Fruit fly (Drosophila melanogaster) whole organism, larva: ENCODE data around the gene Art4.

Experiments used
- noc ChIP-seq: fragments of 200-800 bp; sonication (Bioruptor generic); optimal IDR thresholded peaks from 3 replicates; lab custom pipeline; 2019; ENCODE audit warnings: missing biosample characterization, mild to moderate bottlenecking, missing genetic modification characterization, moderate library complexity

Gene Art4

DNA sequence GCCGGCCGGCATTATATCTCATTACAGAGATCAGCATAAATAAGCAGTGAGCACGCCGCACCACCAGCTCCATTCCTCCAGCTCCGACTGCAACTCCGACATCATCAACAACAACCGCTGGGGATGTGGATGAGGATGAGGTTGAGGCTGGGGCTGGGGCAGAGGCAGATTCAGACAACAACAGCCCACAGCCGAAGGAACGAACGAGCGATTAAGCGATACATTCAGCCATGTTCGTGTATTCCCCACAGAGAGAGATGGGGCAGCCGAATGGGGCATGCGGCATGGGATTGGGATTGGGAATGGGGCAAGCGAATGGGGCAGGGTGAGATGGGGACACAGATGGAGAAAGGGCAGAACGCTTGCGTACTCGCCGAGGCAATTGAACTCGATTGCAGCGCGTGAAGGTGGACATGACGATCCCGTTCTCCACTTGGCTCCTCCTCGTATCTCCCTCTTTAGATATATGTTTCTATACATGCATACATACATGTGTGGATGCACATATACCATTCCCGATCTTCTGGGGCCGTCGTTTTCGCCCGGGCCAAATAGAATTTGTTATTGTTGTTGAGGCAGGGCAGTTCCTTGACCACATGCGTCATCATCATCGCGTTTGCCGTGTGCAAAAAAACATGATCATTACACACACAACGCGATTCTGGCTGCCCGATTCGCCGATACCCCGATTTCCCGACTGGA lies 21.1 kb downstream of the Art4 start:
- TF ChIP-seq noc: no peak

DNA sequence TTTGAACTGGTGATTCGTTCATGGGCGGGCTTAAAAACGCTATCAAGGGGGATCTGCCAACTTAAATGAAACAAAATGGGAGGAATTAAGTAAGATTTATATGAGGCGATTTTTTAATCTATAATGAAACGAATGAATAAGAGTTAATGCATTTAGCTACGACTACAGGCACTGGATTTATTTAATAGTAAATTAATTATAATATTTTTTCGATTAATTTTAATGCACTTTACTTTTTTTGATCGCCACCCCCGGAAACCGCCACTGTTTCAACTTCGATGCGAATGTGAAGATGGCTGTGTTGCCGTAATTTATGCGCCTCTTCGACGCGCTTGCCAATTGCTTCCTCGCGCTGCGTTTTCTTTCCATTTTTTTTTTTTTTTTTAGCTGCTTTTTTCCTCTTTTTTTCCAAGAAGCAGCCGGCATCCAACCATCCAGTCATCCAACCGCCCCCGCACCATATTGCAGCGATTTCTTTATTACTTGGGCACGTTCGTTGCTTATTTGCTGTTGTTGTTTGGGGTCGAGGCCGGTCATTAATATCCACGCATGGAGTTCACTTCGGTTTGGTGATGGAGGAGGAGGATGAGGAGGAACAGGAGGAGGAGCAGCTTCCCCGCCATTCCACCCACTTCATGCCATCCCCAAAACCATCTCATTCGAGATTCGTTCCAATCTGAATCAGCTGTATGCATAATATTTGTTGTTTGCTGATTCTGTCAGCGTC lies 22.5 kb downstream of the Art4 start:
- TF ChIP-seq noc: no peak

DNA sequence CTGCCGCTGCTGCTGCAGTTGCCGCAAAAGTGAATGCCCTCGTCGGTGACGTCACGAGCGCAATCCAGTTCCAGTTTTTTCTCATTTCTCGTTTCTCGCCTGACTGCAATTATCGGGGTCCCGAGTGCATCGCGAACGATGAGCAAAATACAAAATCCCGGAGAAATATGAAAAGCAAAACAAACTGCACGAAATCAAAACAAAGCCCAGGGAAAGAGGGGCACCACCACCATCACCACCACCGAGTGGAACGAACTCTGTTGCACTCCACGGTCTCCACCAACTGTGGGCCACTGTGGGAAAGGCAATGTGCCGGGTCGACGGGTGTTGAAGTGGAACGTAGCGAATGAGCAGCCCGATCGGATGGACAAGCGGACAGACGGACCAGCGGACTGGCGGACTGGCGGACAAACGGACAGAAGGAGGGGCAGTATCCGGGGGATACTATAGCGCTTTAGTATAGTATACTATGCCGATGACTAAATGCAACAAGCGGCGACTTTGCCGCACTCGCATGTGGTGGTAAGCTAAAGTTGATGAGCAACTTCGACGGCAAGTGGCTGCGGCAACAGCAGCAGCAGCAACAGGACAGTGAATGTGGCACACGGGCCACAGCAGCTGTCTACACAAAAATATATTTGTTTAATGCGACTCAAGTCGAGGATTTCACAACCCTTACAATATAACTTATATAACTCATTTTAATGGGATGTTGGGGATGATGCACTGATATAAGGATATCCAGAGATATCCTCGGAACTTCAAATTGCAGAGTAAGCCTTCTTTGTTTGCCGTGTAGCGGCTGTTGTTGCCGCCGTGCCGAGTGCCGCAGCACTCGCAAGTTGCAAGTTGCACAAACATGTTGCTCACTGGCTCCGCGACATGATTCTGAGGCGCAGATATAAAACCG lies 24.4 kb downstream of the Art4 start:
- no peak for TF ChIP-seq noc

DNA sequence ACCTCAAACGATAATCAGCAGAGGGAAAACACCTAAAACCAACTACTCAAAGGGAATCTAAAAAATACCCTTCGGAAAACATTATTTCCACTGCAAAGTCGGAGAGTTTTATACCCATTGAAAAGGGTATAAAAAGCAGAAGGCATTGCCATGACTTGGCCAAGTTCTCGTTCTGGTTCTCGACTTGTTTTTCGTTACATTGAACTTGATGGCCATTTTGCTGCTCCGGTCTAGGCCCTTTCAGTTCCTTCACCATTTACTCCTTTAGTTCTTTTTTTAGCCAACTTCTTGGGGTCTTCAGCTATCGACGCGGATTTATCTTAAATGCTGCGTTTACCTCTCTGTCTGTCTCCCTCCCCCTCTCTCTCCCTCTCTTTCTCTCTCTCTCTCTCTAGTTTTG lies 25.9 kb downstream of the Art4 start:
- no peak for TF ChIP-seq noc

DNA sequence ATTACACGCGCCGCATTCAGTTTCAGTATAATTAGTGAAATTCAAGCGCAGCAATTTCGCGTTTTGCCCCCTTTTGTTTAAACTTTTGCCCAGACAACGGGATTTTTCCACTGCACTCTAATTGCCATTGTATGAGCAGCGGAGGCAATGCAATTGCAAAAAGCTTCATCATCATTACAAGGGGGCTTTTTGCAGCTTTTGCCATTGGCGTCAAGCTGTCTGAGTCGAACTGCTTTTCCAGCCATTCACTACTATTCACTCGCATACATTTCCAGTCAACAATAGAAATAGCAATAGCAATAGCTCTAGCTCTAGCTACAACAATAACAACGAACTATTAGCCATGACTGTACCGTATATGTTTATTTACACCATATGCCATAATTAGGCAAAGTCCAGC lies 28.7 kb downstream of the Art4 start:
- TF ChIP-seq noc: no peak

DNA sequence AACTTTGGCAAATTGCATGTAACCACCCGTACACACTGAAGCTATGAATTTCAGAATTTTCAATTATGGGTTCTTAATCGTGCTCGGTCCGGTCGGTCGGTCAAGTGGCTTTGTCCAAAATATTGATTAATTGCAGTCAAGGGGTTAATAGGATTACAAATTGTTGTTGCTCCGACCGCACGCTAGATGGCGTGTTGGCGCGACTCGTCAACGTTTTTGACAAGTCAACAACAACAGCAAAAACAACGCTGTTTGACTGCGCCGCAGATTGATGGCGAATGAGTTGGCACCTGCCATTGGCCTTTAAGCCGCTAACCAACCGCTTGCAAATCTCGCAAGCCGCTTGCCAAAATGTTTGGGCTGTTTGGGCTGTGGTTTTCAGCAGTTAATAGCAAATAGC lies 29.1 kb downstream of the Art4 start:
- TF ChIP-seq noc: no peak

DNA sequence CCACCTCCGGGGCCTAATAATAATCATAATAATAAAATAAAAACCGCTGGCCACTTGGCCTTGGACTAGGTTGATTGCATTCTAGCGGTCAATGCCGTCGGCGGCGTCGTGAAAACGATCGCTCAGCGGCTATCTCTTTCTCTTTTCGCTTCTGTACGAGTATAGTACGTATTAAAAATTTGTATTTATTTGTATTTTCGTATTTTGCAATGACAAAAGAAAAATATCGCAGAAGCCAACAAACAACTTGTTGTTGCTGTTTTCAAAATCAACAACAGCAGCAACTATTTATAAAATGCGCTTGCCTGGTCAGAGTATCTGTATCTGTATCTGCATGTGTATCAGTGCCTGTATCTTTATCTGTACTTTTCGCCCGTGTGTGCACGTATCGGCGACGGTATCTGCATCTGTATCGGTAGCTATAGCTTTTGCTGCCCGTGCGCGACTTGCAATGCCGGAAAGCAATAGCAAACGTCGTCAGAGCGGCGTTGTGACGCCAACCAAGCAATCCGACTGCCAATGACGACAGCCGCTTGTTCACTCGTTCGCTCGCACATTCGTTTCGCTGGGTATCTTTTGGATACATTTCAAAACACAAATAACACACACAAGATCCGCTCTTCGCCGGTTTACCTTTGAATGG lies 31.1 kb downstream of the Art4 start:
- TF ChIP-seq noc: no peak

DNA sequence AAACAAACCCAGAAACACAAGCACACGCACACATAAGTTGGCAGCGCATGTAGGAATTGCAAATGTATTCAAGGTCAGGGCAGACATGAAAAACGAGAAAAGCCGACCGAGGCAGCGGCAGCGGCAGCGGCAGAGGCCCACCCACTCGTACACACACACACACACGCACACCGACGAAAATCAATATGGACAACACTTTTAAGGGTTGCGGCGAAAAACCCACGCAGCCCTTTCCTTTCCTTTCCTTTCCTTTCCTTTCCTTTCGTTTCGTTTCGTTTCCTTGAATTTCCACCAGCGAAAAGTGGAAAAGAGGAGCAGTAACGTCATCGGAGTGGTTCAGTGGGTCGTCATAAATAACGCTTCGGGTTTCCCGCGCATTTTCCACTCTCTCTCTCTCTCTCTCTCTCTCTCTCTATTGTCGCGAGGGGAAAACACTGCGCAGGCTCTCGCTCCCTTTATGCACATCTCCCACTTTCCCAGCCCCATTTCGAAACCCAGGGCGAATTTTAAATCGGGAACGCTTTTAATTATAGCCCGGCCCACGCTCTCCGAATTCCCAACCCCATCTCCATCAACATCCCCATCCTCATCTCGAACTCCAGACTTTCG lies 33.1 kb downstream of the Art4 start:
- no peak for TF ChIP-seq noc

DNA sequence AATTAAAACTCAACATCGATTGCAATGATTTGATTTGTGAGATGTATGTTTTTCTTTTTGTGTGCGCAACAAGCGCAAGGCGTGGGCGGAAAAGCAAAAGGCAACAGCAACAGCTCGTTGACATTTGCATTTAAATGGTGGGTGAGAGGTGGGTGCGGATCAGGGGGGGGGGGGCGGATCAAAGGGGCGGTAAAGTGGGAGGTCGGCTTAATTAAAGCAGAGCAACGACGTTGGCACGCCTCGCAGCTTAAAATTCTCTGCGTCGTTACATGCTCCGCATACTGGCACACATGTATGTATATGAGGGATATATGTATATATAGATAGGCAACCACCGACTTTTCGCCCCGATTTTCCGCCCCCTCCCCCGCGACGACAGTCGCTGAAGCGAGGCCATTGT lies 34.2 kb downstream of the Art4 start:
- no peak for TF ChIP-seq noc

DNA sequence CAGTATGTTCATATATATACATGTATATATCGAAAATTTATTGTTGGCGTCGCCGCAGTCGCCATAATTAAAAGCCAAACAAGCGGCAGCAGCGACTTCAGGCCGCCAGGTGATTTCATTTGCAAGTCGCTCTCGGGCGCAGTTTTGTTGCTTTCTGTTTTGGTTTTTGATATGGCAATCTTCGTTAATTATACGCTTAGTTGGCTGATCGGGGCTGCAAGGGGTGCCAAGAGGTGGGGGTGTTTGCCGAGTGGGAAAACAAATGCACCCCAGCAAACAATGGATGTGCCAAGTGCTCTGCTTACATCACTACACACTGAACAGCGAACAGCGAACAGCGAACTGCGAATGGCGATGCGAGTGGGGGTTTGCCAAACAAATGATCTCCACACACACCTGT lies 34.9 kb downstream of the Art4 start:
- TF ChIP-seq noc: no peak

DNA sequence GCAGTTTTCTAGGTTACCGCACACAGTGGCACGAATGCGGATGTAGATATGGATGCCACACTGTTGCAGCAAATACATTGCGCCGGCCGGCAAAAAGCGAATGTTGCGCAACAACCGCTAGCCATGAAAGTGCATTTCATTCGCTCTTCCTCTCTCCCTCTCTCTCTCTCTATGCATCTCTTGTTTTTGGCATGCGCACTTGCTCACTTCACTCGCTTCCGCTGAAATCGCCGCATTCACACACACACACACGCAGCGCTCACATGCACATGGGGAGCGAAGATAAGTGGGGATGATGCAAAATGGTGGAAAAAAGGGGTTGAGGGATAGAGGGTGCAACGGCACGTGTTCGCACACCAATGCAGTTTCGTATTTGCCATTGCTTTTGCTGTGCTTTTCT lies 36.0 kb downstream of the Art4 start:
- no peak for TF ChIP-seq noc

DNA sequence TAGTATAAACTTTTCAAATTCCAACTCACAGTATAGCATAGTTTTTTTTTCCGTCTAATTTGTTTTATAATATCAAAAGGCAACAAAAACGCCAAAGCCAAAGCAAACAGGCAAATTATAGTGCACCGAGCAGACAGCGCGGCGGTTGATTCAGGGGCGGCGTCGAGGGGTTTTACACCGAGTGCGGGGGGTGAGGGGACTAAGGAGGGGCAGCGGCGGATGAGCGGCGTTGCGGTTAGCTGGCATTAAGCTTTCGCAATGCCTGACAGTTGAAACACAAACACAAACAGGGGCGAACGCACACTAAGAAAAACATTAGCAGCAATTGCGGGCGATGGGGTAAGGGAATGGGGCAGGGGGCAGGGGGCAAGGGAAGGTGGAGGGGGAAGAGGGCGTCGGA lies 39.4 kb downstream of the Art4 start:
- no peak for TF ChIP-seq noc

DNA sequence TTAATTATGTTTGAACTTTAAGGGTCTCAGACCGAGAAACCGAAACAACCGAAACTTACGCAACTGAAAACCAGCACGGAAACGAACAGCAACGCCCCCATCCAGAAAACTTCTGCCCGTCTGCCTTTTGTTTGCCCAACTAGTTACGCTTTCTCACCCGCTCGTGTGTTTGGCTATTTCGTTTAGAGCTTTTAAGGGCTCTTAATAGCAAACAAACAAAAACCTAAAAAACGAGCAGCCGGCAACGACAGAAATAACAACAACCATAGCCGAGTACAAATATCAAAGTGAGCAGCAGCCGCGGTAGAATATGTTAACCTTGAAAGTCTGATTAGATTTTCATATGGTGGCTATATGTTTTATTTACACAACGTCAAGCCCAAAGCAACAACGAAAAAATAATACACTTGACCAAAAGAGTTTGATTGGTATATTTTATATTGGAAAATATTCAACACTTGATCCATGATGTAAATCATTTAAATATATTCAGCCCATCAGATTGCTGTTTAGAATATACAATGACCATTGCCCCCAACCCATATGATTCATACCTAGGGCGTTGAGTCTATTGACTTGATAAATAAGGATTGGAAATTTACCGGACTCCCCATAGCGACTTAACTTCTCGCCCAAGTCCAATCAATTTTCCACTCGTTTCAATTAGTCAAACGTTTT lies 41.3 kb downstream of the Art4 start:
- TF ChIP-seq noc: no peak

DNA sequence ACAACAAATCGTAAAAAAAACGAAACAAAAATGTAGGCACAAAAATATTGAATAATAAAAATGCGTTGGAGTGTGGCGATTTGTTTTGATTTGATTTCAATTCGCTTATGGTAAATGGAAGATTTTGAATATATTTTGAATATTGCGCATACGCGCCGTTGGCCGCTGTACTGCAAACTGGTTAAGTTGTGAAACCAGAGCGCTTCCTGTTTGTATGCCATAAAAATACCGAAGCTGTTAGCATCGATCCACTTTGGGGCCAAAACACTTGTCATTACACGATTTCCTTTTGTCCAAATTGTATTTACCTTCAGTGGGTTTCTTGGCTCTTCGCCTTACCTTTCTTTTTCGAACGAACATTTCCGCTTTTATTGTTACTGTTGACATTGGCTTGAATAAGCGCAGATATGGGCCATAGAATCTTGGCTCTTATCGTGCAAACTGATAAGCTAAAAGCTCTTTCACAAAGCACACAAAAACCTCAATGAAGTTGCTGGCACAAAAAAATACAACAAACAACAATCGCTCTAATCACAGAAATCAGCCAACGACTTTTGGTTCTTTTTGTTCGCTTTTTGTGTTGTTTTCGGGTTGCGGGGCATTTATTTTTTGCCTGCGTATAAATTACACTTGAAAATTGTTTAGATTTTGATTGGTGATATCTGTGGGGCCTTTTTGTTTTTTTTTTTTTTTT lies 45.1 kb downstream of the Art4 start:
- peak; percentile 39 for TF ChIP-seq noc

DNA sequence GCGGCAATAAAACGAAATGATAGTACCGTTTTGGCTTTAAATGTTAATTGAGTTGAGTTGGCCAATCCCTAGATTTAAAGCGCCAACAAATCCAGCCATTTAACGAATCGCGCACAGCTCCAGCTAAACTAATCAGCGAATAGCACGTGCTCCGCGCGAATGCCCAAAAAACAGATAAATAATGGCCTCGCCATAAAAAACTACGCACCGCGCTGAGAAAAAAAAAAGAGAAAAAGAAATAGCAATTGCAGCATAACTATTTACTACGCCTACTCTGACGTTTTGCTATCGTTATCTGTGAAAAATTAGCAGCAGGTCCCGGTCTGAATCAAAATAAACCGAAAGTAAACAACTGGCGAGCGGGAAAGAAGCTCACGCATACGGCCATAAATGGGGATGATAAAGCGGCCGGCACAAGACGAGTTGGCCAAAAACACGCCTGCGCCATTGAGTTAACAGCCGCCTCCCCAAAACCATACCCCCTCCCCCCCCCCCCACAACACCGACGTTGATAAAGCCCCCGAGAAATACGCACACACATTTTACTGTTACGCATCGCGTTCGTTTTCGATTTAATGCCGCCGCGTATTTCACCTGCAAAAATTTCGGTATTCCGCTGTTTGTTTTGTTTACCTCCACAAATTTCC lies 46.4 kb downstream of the Art4 start:
- peak; percentile 45 for TF ChIP-seq noc
